Fruit fly (Drosophila melanogaster): Measurements from ENCODE around the gene CG43998.

The CG43998 gene

DNA sequence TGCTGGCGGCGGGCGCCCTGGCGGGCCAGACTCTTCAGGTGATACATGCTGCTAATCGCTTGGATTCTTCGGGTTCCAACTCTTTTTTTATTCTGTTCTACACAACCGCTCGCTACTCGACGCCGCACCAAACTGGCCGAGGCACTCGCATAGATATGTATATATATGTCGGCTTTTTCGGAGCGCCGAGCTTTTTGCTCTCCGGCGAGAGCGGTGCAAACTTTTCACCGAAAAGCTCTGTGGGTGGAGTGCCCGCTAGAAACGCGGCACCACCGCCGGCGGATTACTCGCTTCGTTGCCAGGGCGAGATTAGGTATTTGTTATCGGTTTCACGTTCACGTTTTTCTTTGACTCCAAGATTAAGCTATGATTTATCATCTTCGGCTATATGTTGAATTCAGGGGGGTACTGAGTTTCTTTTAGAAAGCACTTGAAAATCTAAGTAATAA is 14.2 kb upstream of the CG43998 start, which contains the start of gene Gdh (continued):
- TF ChIP-seq vri (GFP tag; optimal IDR thresholded peaks at IDR 0.05) = peak; percentile 51
- no peak for TF ChIP-seq CG11902 (GFP tag; optimal IDR thresholded peaks at IDR 0.05)
- TF ChIP-seq ss (GFP tag; optimal IDR thresholded peaks at IDR 0.05) = peak; percentile 30 to 40
- TF ChIP-seq eg (GFP tag; IDR thresholded peaks at IDR 0.05) = peak; percentile 70; the same call in 2 of the 3 replicates
- no peak for TF ChIP-seq lz (GFP tag; optimal IDR thresholded peaks at IDR 0.05)
- no peak for TF ChIP-seq achi (GFP tag; optimal IDR thresholded peaks at IDR 0.05)
- peak; percentile 65 for TF ChIP-seq CG6854 (GFP tag; optimal IDR thresholded peaks at IDR 0.05)
- peak; percentile 29 for TF ChIP-seq esn (GFP tag; optimal IDR thresholded peaks at IDR 0.05)
- no peak for TF ChIP-seq Hr38 (GFP tag; optimal IDR thresholded peaks at IDR 0.05)
- TF ChIP-seq svp (GFP tag) = peak; percentile 78
- no peak for TF ChIP-seq Smox (GFP tag; optimal IDR thresholded peaks at IDR 0.05)
- TF ChIP-seq CG4318 (GFP tag; optimal IDR thresholded peaks at IDR 0.05) = no peak
- no peak for TF ChIP-seq acj6 (GFP tag; optimal IDR thresholded peaks at IDR 0.05)
- no peak for TF ChIP-seq CG8319 (GFP tag; optimal IDR thresholded peaks at IDR 0.05)
- TF ChIP-seq CG32006 (GFP tag; optimal IDR thresholded peaks at IDR 0.05) = no peak
- TF ChIP-seq topi (GFP tag; optimal IDR thresholded peaks at IDR 0.05) = peak; percentile 28
- no peak for TF ChIP-seq CG8632 (GFP tag; optimal IDR thresholded peaks at IDR 0.05)
- TF ChIP-seq Hr39 (GFP tag; optimal IDR thresholded peaks at IDR 0.05) = no peak
- no peak for TF ChIP-seq Ets96B (tag; optimal IDR thresholded peaks at IDR 0.05)
- no peak for TF ChIP-seq OdsH (GFP tag; optimal IDR thresholded peaks at IDR 0.05)
- TF ChIP-seq Ets21C (GFP tag; optimal IDR thresholded peaks at IDR 0.05) = no peak
- TF ChIP-seq Sox14 (GFP tag; optimal IDR thresholded peaks at IDR 0.05) = no peak
- TF ChIP-seq CG16779 (tag; optimal IDR thresholded peaks at IDR 0.05) = peak; percentile 40
- peak; percentile 49; the same call in 2 of the 3 replicates for TF ChIP-seq CG8119 (GFP tag; IDR thresholded peaks at IDR 0.05)
- TF ChIP-seq CG1621 (tag; optimal IDR thresholded peaks at IDR 0.05) = peak; percentile 11
- no peak for TF ChIP-seq Gug (GFP tag; IDR thresholded peaks at IDR 0.05)
- TF ChIP-seq CG6276 (GFP tag; optimal IDR thresholded peaks at IDR 0.05) = no peak
- peak; percentile 31 for TF ChIP-seq Sox102F (GFP tag; optimal IDR thresholded peaks at IDR 0.05)
- TF ChIP-seq Blimp-1 (GFP tag; optimal IDR thresholded peaks at IDR 0.05) = no peak
- TF ChIP-seq Met (GFP tag; optimal IDR thresholded peaks at IDR 0.05) = no peak
- no peak for TF ChIP-seq cyc (GFP tag; optimal IDR thresholded peaks at IDR 0.05)
- TF ChIP-seq Eip78C (GFP tag) = peak; percentile 62
- no peak for TF ChIP-seq CG6792 (GFP tag; optimal IDR thresholded peaks at IDR 0.05)
- no peak for TF ChIP-seq dac (GFP tag; optimal IDR thresholded peaks at IDR 0.05)
- no peak for TF ChIP-seq spab (GFP tag; optimal IDR thresholded peaks at IDR 0.05)
- peak; percentile 20 for TF ChIP-seq Eip75B (GFP tag; optimal IDR thresholded peaks at IDR 0.05)
- TF ChIP-seq fd85E (GFP tag; optimal IDR thresholded peaks at IDR 0.05) = no peak
- TF ChIP-seq Sox15 (GFP tag; optimal IDR thresholded peaks at IDR 0.05) = no peak
- no peak for TF ChIP-seq CG10669 (GFP tag; optimal IDR thresholded peaks at IDR 0.05)
- no peak for TF ChIP-seq salr (GFP tag; optimal IDR thresholded peaks at IDR 0.05)
- peak; percentile 45 for TF ChIP-seq net (GFP tag; optimal IDR thresholded peaks at IDR 0.05)

DNA sequence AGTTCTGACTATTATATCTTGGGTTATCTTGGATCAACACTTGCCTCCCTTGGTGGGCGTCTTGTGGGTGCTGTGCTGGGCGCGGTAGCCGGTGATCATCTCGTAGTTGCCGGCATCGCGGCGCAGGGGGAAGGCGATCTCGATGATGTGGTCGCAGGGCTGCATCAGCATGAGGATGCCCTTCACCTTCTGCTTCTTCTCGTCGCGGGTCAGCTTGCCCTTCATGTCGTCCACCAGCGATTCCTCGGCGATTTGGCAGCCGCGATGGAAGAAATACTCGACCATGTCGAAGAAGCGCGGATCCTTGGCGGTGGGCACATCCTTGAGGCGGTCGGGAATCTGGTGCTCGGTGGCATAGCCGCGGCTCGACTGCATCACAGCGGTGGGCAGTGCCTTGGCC is 13.8 kb upstream of the CG43998 start:
- TF ChIP-seq CG9139 (GFP tag; optimal IDR thresholded peaks at IDR 0.05) (no peak), CG8632 (GFP tag; optimal IDR thresholded peaks at IDR 0.05) (no peak), lz (GFP tag; optimal IDR thresholded peaks at IDR 0.05) (no peak), CG10669 (GFP tag; optimal IDR thresholded peaks at IDR 0.05) (no peak), CG3032 (tag; optimal IDR thresholded peaks at IDR 0.05) (no peak), svp (GFP tag) (no peak), Sox14 (GFP tag; optimal IDR thresholded peaks at IDR 0.05) (no peak), acj6 (GFP tag; optimal IDR thresholded peaks at IDR 0.05) (no peak), CG10631 (GFP tag; optimal IDR thresholded peaks at IDR 0.05) (no peak), Eip75B (GFP tag; optimal IDR thresholded peaks at IDR 0.05) (no peak), Ets96B (tag; optimal IDR thresholded peaks at IDR 0.05) (no peak)

Data from whole organism, prepupa.